Fruit fly (Drosophila melanogaster) S2 (cell line): ENCODE data around the gene CG15865.

Experiments used
- CG8478 ChIP-seq: fragments of >200 bp; optimal IDR thresholded peaks from 2 replicates; lab custom pipeline; 2018
- CTCF ChIP-seq, 2 experiments: fragments of >200 bp; optimal IDR thresholded peaks; 2 replicates each; lab custom pipeline; 2018

dm6 chrX:16703747-16704146 lies 39.5 kb upstream of the CG15865 start, which contains the start of the genes CG9673 and CG4653:
- TF ChIP-seq CTCF (optimal IDR thresholded peaks at IDR 0.05; lab: Kevin White, UChicago) = no peak
- TF ChIP-seq CG8478 (lab: Kevin White, UChicago) = no peak
